Worm (Caenorhabditis elegans) whole organism, L1 larva: ENCODE measurements around the gene noca-1.
A peak's percentile ranks its signal among the peaks of the same experiment; 100 is the strongest.

ENCODE experiments used
- F16B12.6 ChIP-seq: fragments of 150-350 bp; optimal IDR thresholded peaks from 2 replicates; lab custom pipeline; 2014; ENCODE audit warnings: missing biosample characterization, missing genetic modification characterization
- Y116A8C.19 ChIP-seq: sonication (generic microtip); optimal IDR thresholded peaks from 2 replicates; lab custom pipeline; 2016; ENCODE audit warnings: missing compliant biosample characterization, missing genetic modification characterization, borderline replicate concordance
- alr-1 ChIP-seq: fragments of 200-800 bp; sonication (Bioruptor generic); optimal IDR thresholded peaks from 2 replicates; lab custom pipeline; 2018; ENCODE audit warnings: borderline replicate concordance, mild to moderate bottlenecking, missing genetic modification characterization, missing compliant biosample characterization
- blmp-1 ChIP-seq: fragments of 150-350 bp; optimal IDR thresholded peaks from 2 replicates; lab custom pipeline; 2014; ENCODE audit warnings: missing biosample characterization, missing genetic modification characterization
- ceh-63 ChIP-seq: fragments of 200-800 bp; sonication (Bioruptor generic); optimal IDR thresholded peaks from 2 replicates; lab custom pipeline; 2018; ENCODE audit warnings: mild to moderate bottlenecking, missing genetic modification characterization, missing compliant biosample characterization
- ceh-90 ChIP-seq: sonication (generic microtip); optimal IDR thresholded peaks from 2 replicates; lab custom pipeline; 2016; ENCODE audit warnings: missing genetic modification characterization, missing compliant biosample characterization
- dpl-1 ChIP-seq, 3 experiments: fragments of 150-350 bp in 2 of 3; sonication (generic microtip) in 1 of 3; optimal IDR thresholded peaks; 2 replicates each; lab custom pipeline; 2014 to 2017; ENCODE audit warnings: missing biosample characterization in 3 of 3, missing genetic modification characterization in 3 of 3, missing genetic modification reagents in 3 of 3
- efl-1 ChIP-seq, 4 experiments: fragments of 150-350 bp; optimal IDR thresholded peaks in 3 of 4; peaks in 1 of 4; 1 replicate in 1 of 4; 2 replicates in 3 of 4; lab custom pipeline; 2014; ENCODE audit warnings: missing biosample characterization in 2 of 4, missing genetic modification characterization in 2 of 4, missing genetic modification reagents in 2 of 4
- efl-3 ChIP-seq: fragments of 200-800 bp; sonication (Bioruptor generic); optimal IDR thresholded peaks from 2 replicates; lab custom pipeline; 2018; ENCODE audit warnings: mild to moderate bottlenecking, missing genetic modification characterization, missing compliant biosample characterization
- egl-13 ChIP-seq: sonication (generic microtip); optimal IDR thresholded peaks from 2 replicates; lab custom pipeline; 2016; ENCODE audit warnings: missing genotype, missing genetic modification reagents, missing genetic modification characterization, missing compliant biosample characterization
- elt-2 ChIP-seq: sonication (generic microtip); optimal IDR thresholded peaks from 2 replicates; lab custom pipeline; 2016; ENCODE audit warnings: missing genetic modification characterization, mild to moderate bottlenecking, inconsistent platforms, missing compliant biosample characterization, missing genetic modification reagents
- ets-5 ChIP-seq: fragments of 200-800 bp; sonication (Bioruptor generic); IDR thresholded peaks from 2 replicates; pipeline ENCODE4 v1.3.6; 2022; ENCODE audit warnings: missing genetic modification characterization, missing compliant biosample characterization
- fkh-10 ChIP-seq: sonication (generic microtip); optimal IDR thresholded peaks from 2 replicates; lab custom pipeline; 2017; ENCODE audit warnings: missing biosample characterization, missing genetic modification reagents, missing genetic modification characterization
- fkh-4 ChIP-seq: sonication (generic microtip); optimal IDR thresholded peaks from 2 replicates; lab custom pipeline; 2016; ENCODE audit warnings: missing compliant biosample characterization, missing genetic modification characterization, borderline replicate concordance
- grh-1 ChIP-seq: fragments of 200-800 bp; sonication (Bioruptor generic); IDR thresholded peaks from 2 replicates; pipeline ENCODE4 v1.3.6; 2022; ENCODE audit warnings: missing genetic modification reagents, missing genetic modification characterization, missing compliant biosample characterization
- hlh-4 ChIP-seq: sonication (generic microtip); optimal IDR thresholded peaks from 2 replicates; lab custom pipeline; 2016; ENCODE audit warnings: mild to moderate bottlenecking, missing genetic modification characterization, missing compliant biosample characterization
- irx-1 ChIP-seq: sonication (generic microtip); optimal IDR thresholded peaks from 2 replicates; lab custom pipeline; 2016; ENCODE audit warnings: missing genetic modification characterization, missing compliant biosample characterization
- jun-1 ChIP-seq: fragments of 150-350 bp; optimal IDR thresholded peaks from 2 replicates; lab custom pipeline; 2014; ENCODE audit warnings: missing biosample characterization, missing genetic modification reagents, missing genetic modification characterization
- lin-14 ChIP-seq: fragments of 200-800 bp; sonication (Bioruptor generic); optimal IDR thresholded peaks from 2 replicates; lab custom pipeline; 2018; ENCODE audit warnings: mild to moderate bottlenecking, missing genetic modification characterization, moderate library complexity, missing compliant biosample characterization
- lir-3 ChIP-seq: sonication (generic microtip); optimal IDR thresholded peaks from 2 replicates; lab custom pipeline; 2016; ENCODE audit warnings: mild to moderate bottlenecking, missing genetic modification characterization, moderate library complexity, missing compliant biosample characterization; ENCODE audit not compliant: poor library complexity
- lsy-2 ChIP-seq, 2 experiments: fragments of 150-350 bp; optimal IDR thresholded peaks; 2 replicates each; lab custom pipeline; 2014; ENCODE audit warnings: missing biosample characterization in 2 of 2, missing genetic modification characterization in 2 of 2
- mab-9 ChIP-seq: fragments of 200-800 bp; sonication (Bioruptor generic); IDR thresholded peaks from 2 replicates; pipeline ENCODE4 v1.3.6; 2022; ENCODE audit warnings: missing genetic modification reagents, missing genetic modification characterization, missing compliant biosample characterization
- mdl-1 ChIP-seq, 2 experiments: fragments of 150-350 bp; optimal IDR thresholded peaks; 2 replicates each; lab custom pipeline; 2014 to 2017; ENCODE audit warnings: missing biosample characterization in 2 of 2, missing genetic modification characterization in 2 of 2, inconsistent platforms in 1 of 2
- mep-1 ChIP-seq: fragments of 150-350 bp; optimal IDR thresholded peaks from 2 replicates; lab custom pipeline; 2014; ENCODE audit warnings: missing biosample characterization, missing genetic modification characterization
- nhr-11 ChIP-seq: fragments of 150-350 bp; optimal IDR thresholded peaks from 2 replicates; lab custom pipeline; 2014; ENCODE audit warnings: missing biosample characterization, missing genetic modification characterization
- nhr-12 ChIP-seq: sonication (generic microtip); optimal IDR thresholded peaks from 2 replicates; lab custom pipeline; 2017; ENCODE audit warnings: missing biosample characterization, missing genetic modification characterization
- nhr-237 ChIP-seq: fragments of 150-350 bp; optimal IDR thresholded peaks from 2 replicates; lab custom pipeline; 2014; ENCODE audit warnings: missing biosample characterization, missing genetic modification characterization
- nhr-77 ChIP-seq: fragments of 150-350 bp; optimal IDR thresholded peaks from 2 replicates; lab custom pipeline; 2014; ENCODE audit warnings: missing biosample characterization, missing genetic modification characterization
- nhr-84 ChIP-seq: sonication (generic microtip); optimal IDR thresholded peaks from 2 replicates; lab custom pipeline; 2017; ENCODE audit warnings: missing biosample characterization, missing genetic modification characterization
- nhr-85 ChIP-seq: sonication (generic microtip); peaks from one replicate; lab custom pipeline; 2016; ENCODE audit warnings: missing genetic modification characterization, inconsistent platforms, missing compliant biosample characterization
- pag-3 ChIP-seq: sonication (generic microtip); optimal IDR thresholded peaks from 2 replicates; lab custom pipeline; 2017; ENCODE audit warnings: missing genetic modification characterization, mild to moderate bottlenecking, missing compliant biosample characterization, antibody characterized with exemption, borderline replicate concordance; ENCODE audit not compliant: insufficient read depth
- pax-3 ChIP-seq: fragments of 200-800 bp; sonication (Bioruptor generic); optimal IDR thresholded peaks from 2 replicates; lab custom pipeline; 2018; ENCODE audit warnings: mild to moderate bottlenecking, missing genetic modification characterization, moderate library complexity, missing compliant biosample characterization
- skn-1 ChIP-seq: fragments of 150-350 bp; optimal IDR thresholded peaks from 2 replicates; lab custom pipeline; 2014; ENCODE audit warnings: missing biosample characterization, missing genetic modification characterization
- sptf-1 ChIP-seq: fragments of 150-350 bp; optimal IDR thresholded peaks from 2 replicates; lab custom pipeline; 2014; ENCODE audit warnings: missing biosample characterization, missing genetic modification characterization
- swsn-7 ChIP-seq: sonication (generic microtip); optimal IDR thresholded peaks from 2 replicates; lab custom pipeline; 2016; ENCODE audit warnings: missing genetic modification characterization, missing compliant biosample characterization
- tbx-2 ChIP-seq: sonication (generic microtip); optimal IDR thresholded peaks from 2 replicates; lab custom pipeline; 2016; ENCODE audit warnings: missing genetic modification characterization, missing compliant biosample characterization
- unc-130 ChIP-seq: fragments of 150-350 bp; optimal IDR thresholded peaks from 2 replicates; lab custom pipeline; 2017; ENCODE audit warnings: missing biosample characterization, missing genetic modification characterization, inconsistent platforms
- unc-86 ChIP-seq: sonication (generic microtip); optimal IDR thresholded peaks from 2 replicates; lab custom pipeline; 2016; ENCODE audit warnings: missing genetic modification characterization, missing compliant biosample characterization
- ztf-4 ChIP-seq: fragments of 150-350 bp; optimal IDR thresholded peaks from 2 replicates; lab custom pipeline; 2014; ENCODE audit warnings: missing biosample characterization, missing genetic modification characterization

The noca-1 gene

DNA sequence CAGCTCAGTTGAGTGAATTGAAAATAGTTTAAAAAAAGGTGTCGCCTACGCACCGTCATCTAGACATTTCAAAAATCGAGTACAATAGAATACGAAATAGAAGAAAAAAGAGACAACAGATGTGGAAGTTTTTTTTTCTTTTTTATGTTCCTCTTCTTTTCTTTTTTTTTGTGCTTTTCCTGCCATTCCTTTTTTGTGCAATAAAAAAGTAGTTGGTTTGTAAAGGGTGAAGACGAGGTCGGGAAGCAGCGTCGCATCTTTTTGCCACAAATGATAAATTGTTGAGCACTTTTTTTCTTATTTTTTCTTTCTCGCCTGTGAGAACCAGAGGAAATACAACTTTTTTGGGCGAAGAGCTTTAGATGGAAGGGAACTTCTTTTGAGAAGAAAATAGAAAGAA, 53.8 kb downstream of the noca-1 start:
- TF ChIP-seq dpl-1 (GFP tag; optimal IDR thresholded peaks at IDR 0.05; lab: Kevin White, UChicago): no peak
- TF ChIP-seq lin-14 (GFP tag; lab: Kevin White, UChicago): peak; percentile 55
- TF ChIP-seq skn-1 (tag; lab: Kevin White, UChicago): no peak
- TF ChIP-seq mab-9 (GFP tag; lab: Robert Waterston, UW): no peak
- no peak for TF ChIP-seq nhr-77 (tag; lab: Kevin White, UChicago)
- TF ChIP-seq egl-13 (tag; lab: Kevin White, UChicago): no peak
- no peak for TF ChIP-seq efl-1 (optimal IDR thresholded peaks at IDR 0.05; lab: Kevin White, UChicago)
- peak in 1 of 2 experiments; percentile 58 for TF ChIP-seq efl-1 (GFP tag; optimal IDR thresholded peaks at IDR 0.05 in 1 of 2; lab: Kevin White, UChicago)
- peak; percentile 18 for TF ChIP-seq fkh-10
- TF ChIP-seq swsn-7 (tag; lab: Kevin White, UChicago): no peak
- no peak for TF ChIP-seq irx-1
- TF ChIP-seq hlh-4 (tag; lab: Kevin White, UChicago): no peak
- no peak for TF ChIP-seq lsy-2 (tag; optimal IDR thresholded peaks at IDR 0.05; lab: Kevin White, UChicago)
- no peak for TF ChIP-seq ets-5 (GFP tag; lab: Robert Waterston, UW)
- TF ChIP-seq ceh-90 (tag; lab: Kevin White, UChicago): no peak
- no peak for TF ChIP-seq jun-1 (tag; lab: Kevin White, UChicago)
- TF ChIP-seq nhr-85 (tag; lab: Kevin White, UChicago): no peak
- TF ChIP-seq nhr-237 (tag; lab: Kevin White, UChicago): no peak
- TF ChIP-seq mdl-1 (tag; optimal IDR thresholded peaks at IDR 0.05; lab: Kevin White, UChicago): no peak
- TF ChIP-seq nhr-84 (tag; lab: Kevin White, UChicago): no peak
- no peak for TF ChIP-seq efl-3 (GFP tag; lab: Kevin White, UChicago)

ce11 chrV:13207426-13207825, 54.7 kb downstream of the noca-1 start, which contains the start of gene F57B1.5:
Gene F57B1.5 (plus strand): TSS chrV:13207726.
- no peak for TF ChIP-seq mep-1 (tag; lab: Kevin White, UChicago)
- no peak for TF ChIP-seq grh-1 (GFP tag; lab: Robert Waterston, UW)
- TF ChIP-seq lin-14 (GFP tag; lab: Kevin White, UChicago): peak; percentile 39
- TF ChIP-seq unc-86 (tag; lab: Kevin White, UChicago): peak; percentile 9
- no peak for TF ChIP-seq sptf-1

ce11 chrV:13209567-13209966, 56.8 kb downstream of the noca-1 start, which contains the start of gene F57B1.6:
Gene F57B1.6 (plus strand): TSS chrV:13209645.
- TF ChIP-seq ztf-4 (tag; lab: Kevin White, UChicago) (no peak), lin-14 (GFP tag; lab: Kevin White, UChicago) (no peak), ceh-63 (GFP tag; lab: Kevin White, UChicago) (no peak), elt-2 (tag; lab: Kevin White, UChicago) (no peak), pag-3 (tag; lab: Kevin White, UChicago) (no peak), egl-13 (tag; lab: Kevin White, UChicago) (no peak), ets-5 (GFP tag; lab: Robert Waterston, UW) (no peak), nhr-12 (tag; lab: Kevin White, UChicago) (no peak), pax-3 (tag; lab: Kevin White, UChicago) (no peak), unc-130 (no peak), alr-1 (tag; lab: Kevin White, UChicago) (no peak), nhr-11 (no peak), fkh-4 (tag; lab: Kevin White, UChicago) (no peak), skn-1 (tag; lab: Kevin White, UChicago) (no peak), Y116A8C.19 (tag; lab: Kevin White, UChicago) (no peak), lir-3 (tag; lab: Kevin White, UChicago) (no peak), F16B12.6 (tag; lab: Kevin White, UChicago) (no peak), blmp-1 (no peak), irx-1 (no peak), tbx-2 (no peak)
